Fruit fly (Drosophila melanogaster): ENCODE measurements around the gene baz.

baz gene

dm6 chrX:17244854-17245253 is 85.0 kb downstream of the baz start, which contains the start of gene CG8915 (continued):
- TF ChIP-seq CG10147 (GFP tag; optimal IDR thresholded peaks at IDR 0.05) (no peak), CG9437 (GFP tag; optimal IDR thresholded peaks at IDR 0.05) (no peak), Opbp (GFP tag; IDR thresholded peaks at IDR 0.05; ENCODE audit: partially characterized antibody) (peak; percentile 66; the same call in 2 of the 3 replicates), Stat92E (GFP tag; optimal IDR thresholded peaks at IDR 0.05) (no peak), scrt (GFP tag; optimal IDR thresholded peaks at IDR 0.05) (no peak), NFAT (GFP tag; IDR thresholded peaks at IDR 0.05) (no peak), MBD-R2 (GFP tag; IDR thresholded peaks at IDR 0.05) (peak; percentile 69), CG12942 (GFP tag; optimal IDR thresholded peaks at IDR 0.05) (no peak), Trl (optimal IDR thresholded peaks at IDR 0.05) (no peak), Trl (GFP tag; optimal IDR thresholded peaks at IDR 0.05) (no peak), CG8944 (GFP tag; optimal IDR thresholded peaks at IDR 0.05) (no peak), Max (GFP tag; optimal IDR thresholded peaks at IDR 0.05) (no peak), Rfx (GFP tag; IDR thresholded peaks at IDR 0.05) (no peak), CG11093 (GFP tag; IDR thresholded peaks at IDR 0.05) (no peak), CG6683 (GFP tag; optimal IDR thresholded peaks at IDR 0.05) (no peak), CG2889 (GFP tag; IDR thresholded peaks at IDR 0.05) (no peak), CG13287 (GFP tag; IDR thresholded peaks at IDR 0.05; ENCODE audit: partially characterized antibody) (peak; percentile 75), dm (GFP tag; optimal IDR thresholded peaks at IDR 0.05) (no peak), CG2120 (GFP tag; optimal IDR thresholded peaks at IDR 0.05) (peak; percentile 24), CG11723 (GFP tag; optimal IDR thresholded peaks at IDR 0.05) (no peak), Dref (GFP tag; IDR thresholded peaks at IDR 0.05) (peak; percentile 75), Asciz (GFP tag; optimal IDR thresholded peaks at IDR 0.05) (no peak), tin (GFP tag; optimal IDR thresholded peaks at IDR 0.05) (no peak), grau (tag; optimal IDR thresholded peaks at IDR 0.05) (no peak), ken (GFP tag; IDR thresholded peaks at IDR 0.05) (no peak), cwo (GFP tag; optimal IDR thresholded peaks at IDR 0.05) (no peak), CG6654 (GFP tag; optimal IDR thresholded peaks at IDR 0.05) (no peak), Sox102F (GFP tag; optimal IDR thresholded peaks at IDR 0.05) (no peak), CG13296 (GFP tag; optimal IDR thresholded peaks at IDR 0.05) (no peak), ind (GFP tag; optimal IDR thresholded peaks at IDR 0.05) (no peak), lab (GFP tag; optimal IDR thresholded peaks at IDR 0.05) (no peak), chif (GFP tag; optimal IDR thresholded peaks at IDR 0.05) (no peak), CG10979 (tag; optimal IDR thresholded peaks at IDR 0.05) (no peak), gce (GFP tag; IDR thresholded peaks at IDR 0.05) (no peak), CG2712 (tag; optimal IDR thresholded peaks at IDR 0.05) (peak; percentile 9), Meics (GFP tag; optimal IDR thresholded peaks at IDR 0.05) (no peak), twi (tag; optimal IDR thresholded peaks at IDR 0.05) (no peak), caup (GFP tag; optimal IDR thresholded peaks at IDR 0.05; ENCODE audit: severe bottlenecking) (no peak), CG12769 (tag; optimal IDR thresholded peaks at IDR 0.05) (no peak), Eip74EF (GFP tag; optimal IDR thresholded peaks at IDR 0.05) (no peak), CG17359 (tag; optimal IDR thresholded peaks at IDR 0.05) (no peak), slp2 (GFP tag; optimal IDR thresholded peaks at IDR 0.05) (no peak), CG3065 (GFP tag; optimal IDR thresholded peaks at IDR 0.05) (no peak), HmgZ (tag; optimal IDR thresholded peaks at IDR 0.05) (no peak), en (GFP tag; optimal IDR thresholded peaks at IDR 0.05) (no peak), Jarid2 (GFP tag; optimal IDR thresholded peaks at IDR 0.05) (no peak), CG12391 (tag; optimal IDR thresholded peaks at IDR 0.05) (peak; percentile 5), Atf6 (GFP tag; IDR thresholded peaks at IDR 0.05) (no peak), maf-S (GFP tag; optimal IDR thresholded peaks at IDR 0.05) (no peak), tap (tag; optimal IDR thresholded peaks at IDR 0.05) (no peak), MESR4 (GFP tag; optimal IDR thresholded peaks at IDR 0.05) (peak; percentile 43)

Data from whole organism, embryonic.